Worm (Caenorhabditis elegans) whole organism, mixed stage, embryonic: ENCODE measurements around the gene ttll-4.

ENCODE experiments used
- M03D4.4 ChIP-seq: sonication (generic microtip); optimal IDR thresholded peaks from 2 replicates; lab custom pipeline; 2017; ENCODE audit warnings: mild to moderate bottlenecking, missing genetic modification characterization, missing compliant biosample characterization
- blmp-1 ChIP-seq: fragments of 150-350 bp; optimal IDR thresholded peaks from 2 replicates; lab custom pipeline; 2014; ENCODE audit warnings: missing biosample characterization, missing genetic modification characterization
- elt-3 ChIP-seq: fragments of 150-350 bp; optimal IDR thresholded peaks from 2 replicates; lab custom pipeline; 2014; ENCODE audit warnings: missing biosample characterization, missing genetic modification characterization
- lin-13 ChIP-seq: fragments of 150-350 bp; optimal IDR thresholded peaks from 2 replicates; lab custom pipeline; 2014; ENCODE audit warnings: missing biosample characterization, missing genetic modification characterization
- lsy-2 ChIP-seq: fragments of 150-350 bp; optimal IDR thresholded peaks from 2 replicates; lab custom pipeline; 2014; ENCODE audit warnings: missing biosample characterization, missing genetic modification characterization
- mep-1 ChIP-seq: fragments of 150-350 bp; optimal IDR thresholded peaks from 2 replicates; lab custom pipeline; 2017; ENCODE audit warnings: missing biosample characterization, missing genetic modification reagents, missing genetic modification characterization, inconsistent platforms
- nhr-237 ChIP-seq: fragments of 150-350 bp; optimal IDR thresholded peaks from 2 replicates; lab custom pipeline; 2014; ENCODE audit warnings: missing biosample characterization, missing genetic modification characterization
- nhr-76 ChIP-seq: sonication (generic microtip); optimal IDR thresholded peaks from 2 replicates; lab custom pipeline; 2017; ENCODE audit warnings: missing biosample characterization, missing genetic modification characterization
- snpc-4 ChIP-seq: fragments of 150-350 bp; optimal IDR thresholded peaks from 2 replicates; lab custom pipeline; 2014; ENCODE audit warnings: missing biosample characterization, missing genetic modification characterization
- unc-62 ChIP-seq: fragments of 150-350 bp; optimal IDR thresholded peaks from 2 replicates; lab custom pipeline; 2014; ENCODE audit warnings: missing biosample characterization, missing genetic modification reagents, missing genetic modification characterization

- TF ChIP-seq mep-1 = no peak
- no peak for TF ChIP-seq lsy-2
- no peak for TF ChIP-seq unc-62 (GFP tag; lab: Kevin White, UChicago)
- TF ChIP-seq nhr-76 (tag; lab: Kevin White, UChicago) = no peak
- no peak for TF ChIP-seq M03D4.4 (tag; lab: Kevin White, UChicago)
- TF ChIP-seq nhr-237 (tag; lab: Kevin White, UChicago) = no peak
- TF ChIP-seq lin-13 = no peak
- TF ChIP-seq snpc-4 (tag; lab: Kevin White, UChicago) = no peak
- no peak for TF ChIP-seq elt-3 (tag; lab: Kevin White, UChicago)
- TF ChIP-seq blmp-1 (tag; lab: Kevin White, UChicago) = no peak
Measured at ce11 chrIII:10083242-10083641, 40.7 kb upstream of the ttll-4 start, which contains the start of gene T16H12.3.
